Worm (Caenorhabditis elegans) whole organism, L1 larva: ENCODE measurements around the gene slc-9B.2.

Experiments used
- ama-1 ChIP-seq: fragments of 150-350 bp; optimal IDR thresholded peaks from 2 replicates; lab custom pipeline; 2014
- grh-1 ChIP-seq: fragments of 200-800 bp; sonication (Bioruptor generic); IDR thresholded peaks from 2 replicates; pipeline ENCODE4 v1.3.6; 2022; ENCODE audit warnings: missing genetic modification reagents, missing genetic modification characterization, missing compliant biosample characterization
- hlh-4 ChIP-seq: sonication (generic microtip); optimal IDR thresholded peaks from 2 replicates; lab custom pipeline; 2016; ENCODE audit warnings: mild to moderate bottlenecking, missing genetic modification characterization, missing compliant biosample characterization
- jun-1 ChIP-seq: fragments of 150-350 bp; optimal IDR thresholded peaks from 2 replicates; lab custom pipeline; 2014; ENCODE audit warnings: missing biosample characterization, missing genetic modification reagents, missing genetic modification characterization
- nhr-11 ChIP-seq: fragments of 150-350 bp; optimal IDR thresholded peaks from 2 replicates; lab custom pipeline; 2014; ENCODE audit warnings: missing biosample characterization, missing genetic modification characterization
- nhr-76 ChIP-seq: sonication (generic microtip); optimal IDR thresholded peaks from 2 replicates; lab custom pipeline; 2017; ENCODE audit warnings: missing biosample characterization, missing genetic modification characterization
- unc-62 ChIP-seq: fragments of 150-350 bp; optimal IDR thresholded peaks from 2 replicates; lab custom pipeline; 2014; ENCODE audit warnings: missing biosample characterization, missing genetic modification reagents, missing genetic modification characterization
- unc-86 ChIP-seq: sonication (generic microtip); optimal IDR thresholded peaks from 2 replicates; lab custom pipeline; 2016; ENCODE audit warnings: missing genetic modification characterization, missing compliant biosample characterization
- ztf-11 ChIP-seq, 2 experiments: sonication (generic microtip); optimal IDR thresholded peaks; 2 replicates each; lab custom pipeline; 2016 to 2017; ENCODE audit warnings: missing genetic modification characterization in 2 of 2, missing biosample characterization in 1 of 2, missing compliant biosample characterization in 1 of 2

DNA sequence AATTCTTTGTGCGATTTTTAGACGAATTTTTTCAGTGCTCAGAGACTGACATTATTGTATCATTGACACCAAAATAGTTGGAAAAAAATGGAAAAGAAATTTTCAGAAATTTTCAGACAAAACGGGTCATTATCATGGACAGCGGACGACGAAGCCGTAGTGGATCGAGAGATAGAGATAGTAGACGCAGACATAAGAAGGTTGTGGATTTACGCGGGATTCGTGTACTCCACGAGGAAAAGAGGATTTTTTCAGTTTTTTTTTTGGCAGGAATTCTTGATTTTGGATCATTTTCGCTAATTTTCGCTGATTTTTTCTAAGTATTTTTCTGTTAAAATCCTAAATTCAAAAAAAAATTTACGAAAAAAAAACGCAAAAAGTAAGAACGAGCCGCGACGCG lies 28.7 kb downstream of the slc-9B.2 start, which contains the start of gene W08G11.3:
- TF ChIP-seq nhr-11 (no peak), ztf-11 (tag; optimal IDR thresholded peaks at IDR 0.05; lab: Kevin White, UChicago) (no peak), nhr-76 (no peak), ama-1 (no peak), hlh-4 (no peak), unc-62 (GFP tag; lab: Kevin White, UChicago) (no peak), grh-1 (no peak), unc-86 (no peak), jun-1 (tag; lab: Kevin White, UChicago) (no peak)
